Worm (Caenorhabditis elegans) whole organism, late embryonic: ENCODE results near the gene sup-12.

ENCODE experiments used
- C38D4.7 ChIP-seq: fragments of 200-800 bp; sonication (Bioruptor generic); optimal IDR thresholded peaks from 2 replicates; lab custom pipeline; 2018; ENCODE audit warnings: mild to moderate bottlenecking, missing genetic modification characterization, moderate library complexity, missing compliant biosample characterization
- ama-1 ChIP-seq: fragments of 150-350 bp; optimal IDR thresholded peaks from 2 replicates; lab custom pipeline; 2014
- eyg-1 ChIP-seq: sonication (generic microtip); optimal IDR thresholded peaks from 2 replicates; lab custom pipeline; 2016; ENCODE audit warnings: missing genotype, missing genetic modification characterization, missing compliant biosample characterization
- madf-2 ChIP-seq: sonication (generic microtip); optimal IDR thresholded peaks from 2 replicates; lab custom pipeline; 2017; ENCODE audit warnings: missing genetic modification characterization, missing compliant biosample characterization
- sox-2 ChIP-seq: fragments of 200-800 bp; sonication (Bioruptor generic); IDR thresholded peaks from 2 replicates; pipeline ENCODE4 v1.3.6; 2022; ENCODE audit warnings: missing genetic modification reagents, missing genetic modification characterization, missing compliant biosample characterization
- tbx-2 ChIP-seq: sonication (generic microtip); optimal IDR thresholded peaks from 2 replicates; lab custom pipeline; 2016; ENCODE audit warnings: missing genetic modification characterization, missing compliant biosample characterization
- tbx-7 ChIP-seq: sonication (generic microtip); optimal IDR thresholded peaks from 2 replicates; lab custom pipeline; 2016; ENCODE audit warnings: missing genotype, missing genetic modification characterization, missing compliant biosample characterization

DNA sequence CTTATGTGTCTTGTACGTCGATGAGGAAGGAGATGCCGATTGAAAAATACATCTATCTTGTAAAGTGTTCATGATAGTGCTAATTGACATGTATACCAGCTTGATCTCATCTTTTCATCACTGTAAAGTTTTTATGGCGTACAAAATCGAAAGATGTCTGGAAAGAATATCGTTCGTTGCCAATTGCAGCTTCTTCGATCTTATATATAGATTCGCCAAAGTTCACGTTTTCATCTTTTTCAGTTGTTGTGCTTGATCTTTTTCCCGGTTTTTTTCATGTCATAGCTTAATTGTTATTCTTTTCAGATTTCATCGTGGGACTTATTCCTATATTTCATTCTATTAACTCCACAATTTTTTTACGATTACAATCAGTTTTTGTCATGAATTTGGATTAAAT, 27.0 kb downstream of the sup-12 start, which contains the start of gene adt-3:
- TF ChIP-seq tbx-2 (no peak), eyg-1 (tag; lab: Kevin White, UChicago) (no peak), tbx-7 (tag; lab: Kevin White, UChicago) (no peak), C38D4.7 (GFP tag; lab: Kevin White, UChicago) (no peak), sox-2 (GFP tag; lab: Robert Waterston, UW) (no peak), ama-1 (lab: Kevin White, UChicago) (no peak), madf-2 (tag; lab: Kevin White, UChicago) (no peak)
